Worm (Caenorhabditis elegans): ENCODE results near the gene B0334.13.

DNA sequence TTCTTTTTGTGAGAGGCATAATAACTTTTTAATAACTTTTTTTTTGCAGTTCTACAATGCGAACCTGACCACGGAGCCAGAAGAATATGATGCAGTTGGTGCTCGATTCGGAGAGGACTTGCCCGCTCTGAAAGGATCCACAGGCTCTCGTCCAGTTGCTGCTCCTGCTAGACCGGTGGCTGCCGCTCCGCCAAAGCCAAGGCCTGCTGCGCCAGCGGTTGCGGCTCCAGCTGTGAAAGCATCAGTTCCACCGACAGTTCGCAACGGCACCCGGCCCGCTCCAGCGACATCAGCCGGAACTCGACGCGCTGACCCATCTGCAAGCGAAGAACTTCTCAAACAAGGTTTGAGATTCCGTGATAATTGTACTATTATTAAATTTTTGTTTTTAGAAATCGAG lies 45.0 kb upstream of the B0334.13 start:
- no peak for TF ChIP-seq hmbx-1 (tag; optimal IDR thresholded peaks at IDR 0.05)
- no peak for TF ChIP-seq ama-1 (optimal IDR thresholded peaks at IDR 0.05)
- no peak for TF ChIP-seq tbx-11 (GFP tag; IDR thresholded peaks at IDR 0.05)
- no peak for TF ChIP-seq flt-1 (GFP tag; IDR thresholded peaks at IDR 0.05)
- TF ChIP-seq B0310.2 (tag; optimal IDR thresholded peaks at IDR 0.05) = no peak
- TF ChIP-seq ceh-36 (tag; optimal IDR thresholded peaks at IDR 0.05) = no peak
- TF ChIP-seq ets-7 (tag; optimal IDR thresholded peaks at IDR 0.05) = no peak
- no peak for TF ChIP-seq sea-1 (GFP tag; conservative IDR thresholded peaks at IDR 0.05)
